Fruit fly (Drosophila melanogaster) whole organism, embryonic: ENCODE measurements around the gene CG34300.

Experiments
- Blimp-1 ChIP-seq: fragments of 200-800 bp; sonication (Bioruptor generic); optimal IDR thresholded peaks from 3 replicates; lab custom pipeline; 2018; ENCODE audit warnings: missing biosample characterization, missing genetic modification characterization, mild to moderate bottlenecking, moderate library complexity, missing genetic modification reagents
- CG12236 ChIP-seq: fragments of 200-800 bp; sonication (Bioruptor generic); optimal IDR thresholded peaks from 2 replicates; lab custom pipeline; 2016; ENCODE audit warnings: missing biosample characterization, missing genetic modification characterization
- CG1233 ChIP-seq: fragments of 200-800 bp; sonication (Bioruptor generic); optimal IDR thresholded peaks from 4 replicates; lab custom pipeline; 2018; ENCODE audit warnings: missing biosample characterization, mild to moderate bottlenecking, missing genetic modification characterization
- CG14710 ChIP-seq: fragments of 200-800 bp; sonication (Bioruptor generic); optimal IDR thresholded peaks from 3 replicates; lab custom pipeline; 2019; ENCODE audit warnings: missing biosample characterization, mild to moderate bottlenecking, missing genetic modification characterization, moderate library complexity
- CG15514 ChIP-seq: fragments of 200-800 bp; sonication (Bioruptor generic); optimal IDR thresholded peaks from 3 replicates; lab custom pipeline; 2017; ENCODE audit warnings: missing biosample characterization, missing genetic modification characterization, mild to moderate bottlenecking, moderate library complexity, missing genetic modification reagents
- CG15696 ChIP-seq: fragments of 200-800 bp; sonication (Bioruptor generic); optimal IDR thresholded peaks from 2 replicates; lab custom pipeline; 2019; ENCODE audit warnings: missing biosample characterization, mild to moderate bottlenecking, missing genetic modification characterization, moderate library complexity
- CG17829 ChIP-seq: fragments of 200-800 bp; optimal IDR thresholded peaks from 2 replicates; lab custom pipeline; 2019; ENCODE audit warnings: missing biosample characterization, mild to moderate bottlenecking, missing genetic modification characterization, moderate library complexity
- CG18262 ChIP-seq: fragments of 200-800 bp; optimal IDR thresholded peaks from 3 replicates; lab custom pipeline; 2019; ENCODE audit warnings: missing biosample characterization, mild to moderate bottlenecking, missing genetic modification characterization, moderate library complexity
- CG2875 ChIP-seq: fragments of 200-800 bp; sonication (Bioruptor generic); optimal IDR thresholded peaks from 2 replicates; lab custom pipeline; 2017; ENCODE audit warnings: missing biosample characterization, mild to moderate bottlenecking, missing genetic modification characterization, missing genetic modification reagents
- CG4404 ChIP-seq: fragments of 200-800 bp; sonication (Bioruptor generic); IDR thresholded peaks from 2 replicates; pipeline ENCODE4 v1.3.6; 2022; ENCODE audit warnings: missing biosample characterization, missing genetic modification characterization
- CG6854 ChIP-seq: fragments of 200-800 bp; sonication (Bioruptor generic); optimal IDR thresholded peaks from 3 replicates; lab custom pipeline; 2017; ENCODE audit warnings: missing biosample characterization, mild to moderate bottlenecking, missing genetic modification characterization
- CG8359 ChIP-seq: fragments of 200-800 bp; sonication (Bioruptor generic); optimal IDR thresholded peaks from 2 replicates; lab custom pipeline; 2017; ENCODE audit warnings: missing biosample characterization, mild to moderate bottlenecking, missing genetic modification characterization, borderline replicate concordance
- CG8765 ChIP-seq: fragments of 200-800 bp; sonication (Bioruptor generic); IDR thresholded peaks from 2 replicates; pipeline ENCODE4 v1.3.6; 2022; ENCODE audit warnings: missing biosample characterization, missing genetic modification characterization
- CG9727 ChIP-seq: fragments of 200-800 bp; sonication (Bioruptor generic); optimal IDR thresholded peaks from 3 replicates; lab custom pipeline; 2017; ENCODE audit warnings: missing biosample characterization, mild to moderate bottlenecking, missing genetic modification characterization
- CG9876 ChIP-seq: fragments of 200-800 bp; sonication (Bioruptor generic); optimal IDR thresholded peaks from 2 replicates; lab custom pipeline; 2016; ENCODE audit warnings: missing biosample characterization, missing genetic modification characterization
- Dp ChIP-seq: fragments of 200-800 bp; sonication (Bioruptor generic); optimal IDR thresholded peaks from 2 replicates; lab custom pipeline; 2018; ENCODE audit warnings: missing biosample characterization, mild to moderate bottlenecking, missing genetic modification characterization, moderate library complexity
- Drgx ChIP-seq: fragments of 200-800 bp; sonication (Bioruptor generic); IDR thresholded peaks from 2 replicates; pipeline ENCODE4 v1.3.6; 2022; ENCODE audit warnings: missing biosample characterization, missing genetic modification characterization
- Gug ChIP-seq: fragments of 200-800 bp; sonication (Bioruptor generic); IDR thresholded peaks from 4 replicates; pipeline ENCODE4 v1.3.6; 2022; ENCODE audit warnings: missing biosample characterization, missing genetic modification characterization
- Lpt ChIP-seq: fragments of >200 bp; optimal IDR thresholded peaks from 2 replicates; lab custom pipeline; 2018; ENCODE audit warnings: missing biosample characterization, missing genetic modification characterization
- Myb ChIP-seq: fragments of 200-800 bp; sonication (Bioruptor generic); optimal IDR thresholded peaks from 2 replicates; lab custom pipeline; 2016; ENCODE audit warnings: missing biosample characterization, missing genetic modification characterization
- Poxn ChIP-seq: fragments of 200-800 bp; sonication (Bioruptor generic); IDR thresholded peaks from 2 replicates; pipeline ENCODE4 v1.3.6; 2022; ENCODE audit warnings: missing biosample characterization, missing genetic modification characterization
- Sox100B ChIP-seq: fragments of 200-800 bp; sonication (Bioruptor generic); optimal IDR thresholded peaks from 3 replicates; lab custom pipeline; 2018; ENCODE audit warnings: missing biosample characterization, mild to moderate bottlenecking, missing genetic modification characterization
- Stat92E ChIP-seq, 3 experiments: fragments of >200 bp in 2 of 3; fragments of 200-800 bp in 1 of 3; sonication (Bioruptor generic) in 1 of 3; optimal IDR thresholded peaks; 2 replicates each; lab custom pipeline; 2017 to 2019; ENCODE audit warnings: missing biosample characterization in 3 of 3, missing genetic modification characterization in 3 of 3, mild to moderate bottlenecking in 1 of 3, moderate library complexity in 1 of 3
- ab ChIP-seq: fragments of 200-800 bp; sonication (Bioruptor generic); optimal IDR thresholded peaks from 2 replicates; lab custom pipeline; 2016; ENCODE audit warnings: missing biosample characterization, missing genetic modification characterization
- az2 ChIP-seq: fragments of 200-800 bp; sonication (Bioruptor generic); optimal IDR thresholded peaks from 3 replicates; lab custom pipeline; 2016; ENCODE audit warnings: missing biosample characterization, missing genetic modification characterization
- bab2 ChIP-seq: fragments of 200-800 bp; sonication (Bioruptor generic); optimal IDR thresholded peaks from 2 replicates; lab custom pipeline; 2016; ENCODE audit warnings: missing biosample characterization, missing genetic modification characterization
- corto ChIP-seq: fragments of 200-800 bp; sonication (Bioruptor generic); optimal IDR thresholded peaks from 2 replicates; lab custom pipeline; 2016; ENCODE audit warnings: missing biosample characterization, mild to moderate bottlenecking, missing genetic modification characterization, moderate library complexity
- dpn ChIP-seq, 2 experiments: fragments of 200-800 bp; sonication (Bioruptor generic); optimal IDR thresholded peaks; 3 replicates each; lab custom pipeline; 2016; ENCODE audit warnings: missing biosample characterization in 2 of 2, missing genetic modification characterization in 2 of 2
- fd102C ChIP-seq: fragments of 200-800 bp; sonication (Bioruptor generic); optimal IDR thresholded peaks from 2 replicates; lab custom pipeline; 2018; ENCODE audit warnings: missing biosample characterization, mild to moderate bottlenecking, missing genetic modification characterization, moderate library complexity
- fd3F ChIP-seq: fragments of 200-800 bp; sonication (Bioruptor generic); optimal IDR thresholded peaks from 2 replicates; lab custom pipeline; 2018; ENCODE audit warnings: missing biosample characterization, mild to moderate bottlenecking, missing genetic modification characterization, moderate library complexity
- gcm ChIP-seq: fragments of 200-800 bp; sonication (Bioruptor generic); optimal IDR thresholded peaks from 2 replicates; lab custom pipeline; 2019; ENCODE audit warnings: missing biosample characterization, mild to moderate bottlenecking, missing genetic modification characterization, moderate library complexity
- grau ChIP-seq: fragments of 200-800 bp; optimal IDR thresholded peaks from 3 replicates; lab custom pipeline; 2019; ENCODE audit warnings: missing biosample characterization, mild to moderate bottlenecking, missing genetic modification characterization, moderate library complexity
- gsb-n ChIP-seq: fragments of 200-800 bp; sonication (Bioruptor generic); optimal IDR thresholded peaks from 3 replicates; lab custom pipeline; 2018; ENCODE audit warnings: missing biosample characterization, mild to moderate bottlenecking, missing genetic modification characterization
- jing ChIP-seq: fragments of 200-800 bp; sonication (Bioruptor generic); optimal IDR thresholded peaks from 2 replicates; lab custom pipeline; 2018; ENCODE audit warnings: missing biosample characterization, mild to moderate bottlenecking, missing genetic modification characterization
- jumu ChIP-seq: fragments of 200-800 bp; sonication (Bioruptor generic); optimal IDR thresholded peaks from 3 replicates; lab custom pipeline; 2016; ENCODE audit warnings: missing biosample characterization, missing genetic modification characterization
- ken ChIP-seq: fragments of 200-800 bp; sonication (Bioruptor generic); IDR thresholded peaks from 3 replicates; pipeline ENCODE4 v1.3.6; 2022; ENCODE audit warnings: missing biosample characterization, missing genetic modification characterization
- lola ChIP-seq, 3 experiments: fragments of >200 bp in 2 of 3; fragments of 200-800 bp in 1 of 3; sonication (Bioruptor generic) in 1 of 3; optimal IDR thresholded peaks; 2 replicates each; lab custom pipeline; 2017 to 2019; ENCODE audit warnings: missing biosample characterization in 3 of 3, missing genetic modification characterization in 3 of 3, mild to moderate bottlenecking in 1 of 3, moderate library complexity in 1 of 3
- nmo ChIP-seq: fragments of 200-800 bp; sonication (Bioruptor generic); optimal IDR thresholded peaks from 2 replicates; lab custom pipeline; 2018; ENCODE audit warnings: missing biosample characterization, mild to moderate bottlenecking, missing genetic modification characterization, moderate library complexity
- oc ChIP-seq: fragments of 200-800 bp; sonication (Bioruptor generic); optimal IDR thresholded peaks from 2 replicates; lab custom pipeline; 2018; ENCODE audit warnings: missing biosample characterization, mild to moderate bottlenecking, missing genetic modification characterization, moderate library complexity
- pan ChIP-seq, 4 experiments: fragments of >200 bp in 3 of 4; fragments of 200-800 bp in 1 of 4; sonication (Bioruptor generic) in 1 of 4; optimal IDR thresholded peaks in 3 of 4; IDR thresholded peaks in 1 of 4; 2 replicates each; pipeline versions ENCODE4 v1.3.6 to Lab custom; 2017 to 2022; ENCODE audit warnings: missing biosample characterization in 2 of 4, missing genetic modification characterization in 2 of 4, mixed read lengths in 1 of 4
- peb ChIP-seq: fragments of 200-800 bp; sonication (Bioruptor generic); IDR thresholded peaks from 2 replicates; pipeline ENCODE4 v1.3.6; 2022; ENCODE audit warnings: missing biosample characterization, missing genetic modification characterization
- psq ChIP-seq: fragments of 200-800 bp; sonication (Bioruptor generic); optimal IDR thresholded peaks from 2 replicates; lab custom pipeline; 2017; ENCODE audit warnings: missing biosample characterization, missing genetic modification characterization
- row ChIP-seq: fragments of 200-800 bp; sonication (Bioruptor generic); IDR thresholded peaks from 3 replicates; pipeline ENCODE4 v1.3.6; 2022; ENCODE audit warnings: missing biosample characterization, missing genetic modification characterization
- run ChIP-seq: fragments of 200-800 bp; sonication (Bioruptor generic); optimal IDR thresholded peaks from 3 replicates; lab custom pipeline; 2018; ENCODE audit warnings: missing biosample characterization, mild to moderate bottlenecking, missing genetic modification characterization
- sqz ChIP-seq: fragments of 200-800 bp; sonication (Bioruptor generic); optimal IDR thresholded peaks from 3 replicates; lab custom pipeline; 2018; ENCODE audit warnings: missing biosample characterization, mild to moderate bottlenecking, missing genetic modification characterization
- ssp ChIP-seq: fragments of 200-800 bp; sonication (Bioruptor generic); IDR thresholded peaks from 2 replicates; pipeline ENCODE4 v1.3.6; 2022; ENCODE audit warnings: missing biosample characterization, missing genetic modification characterization
- unpg ChIP-seq: fragments of 200-800 bp; sonication (Bioruptor generic); optimal IDR thresholded peaks from 3 replicates; lab custom pipeline; 2018; ENCODE audit warnings: missing biosample characterization, mild to moderate bottlenecking, missing genetic modification characterization, moderate library complexity
- vfl ChIP-seq: fragments of 200-800 bp; sonication (Bioruptor generic); optimal IDR thresholded peaks from 2 replicates; lab custom pipeline; 2016; ENCODE audit warnings: missing biosample characterization, missing genetic modification characterization
- zfh1 ChIP-seq: fragments of 200-800 bp; sonication (Bioruptor generic); IDR thresholded peaks from 3 replicates; pipeline ENCODE4 v1.3.6; 2022; ENCODE audit warnings: missing biosample characterization, missing genetic modification characterization

CG34300 gene

DNA sequence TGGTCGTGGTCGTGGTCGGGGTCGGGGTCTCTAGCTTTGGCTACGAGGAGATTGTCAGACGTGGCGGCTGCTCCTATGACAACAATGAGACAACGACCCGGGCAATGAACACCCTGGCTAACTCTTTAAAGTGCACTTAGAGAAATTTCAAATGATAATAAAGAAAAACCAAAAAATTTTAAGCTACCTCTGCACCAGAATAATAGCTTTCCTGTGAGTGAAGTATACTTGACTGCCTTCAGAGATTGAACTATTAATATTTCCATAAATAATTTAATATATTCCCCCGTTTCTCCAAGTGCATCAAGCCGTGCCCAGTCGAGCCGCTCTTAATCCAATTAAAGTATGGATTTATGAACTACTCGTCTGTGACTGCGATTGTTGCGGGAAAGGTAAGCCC, 42.7 kb downstream of the CG34300 start (continued):
- no peak for TF ChIP-seq jing (GFP tag; lab: Kevin White, UChicago)
- no peak for TF ChIP-seq CG9876 (GFP tag; lab: Kevin White, UChicago)
- TF ChIP-seq Blimp-1 (GFP tag; lab: Kevin White, UChicago), result peak; percentile 45
- TF ChIP-seq fd102C (GFP tag; lab: Kevin White, UChicago), result peak; percentile 27
- peak; percentile 81 for TF ChIP-seq CG15696 (tag; lab: Kevin White, UChicago)
- no peak for TF ChIP-seq CG12236
- TF ChIP-seq Sox100B (GFP tag; lab: Kevin White, UChicago), result peak; percentile 29
- TF ChIP-seq psq (GFP tag; lab: Kevin White, UChicago), result no peak
- no peak for TF ChIP-seq run (tag; lab: Kevin White, UChicago)
- TF ChIP-seq grau, result peak; percentile 36
- 0 out of 3 replicates have a peak, but pooled peaks have one; percentile 42 for TF ChIP-seq ken (GFP tag; lab: Robert Waterston, UW)
- TF ChIP-seq CG8359 (GFP tag; lab: Kevin White, UChicago), result peak; percentile 6
- TF ChIP-seq CG2875 (GFP tag; lab: Kevin White, UChicago), result peak; percentile 20
- no peak for TF ChIP-seq Lpt
- TF ChIP-seq CG6854, result no peak
- TF ChIP-seq pan (optimal IDR thresholded peaks at IDR 0.05; lab: Kevin White, UChicago), result no peak
- TF ChIP-seq pan (GFP tag; optimal IDR thresholded peaks at IDR 0.05 in 1 of 2, IDR thresholded peaks at IDR 0.05 in 1 of 2), result peak in 1 of 2 experiments; percentile 38
- no peak for TF ChIP-seq CG15514 (GFP tag; lab: Kevin White, UChicago)
- no peak for TF ChIP-seq Poxn (GFP tag; lab: Robert Waterston, UW)
- TF ChIP-seq Dp (GFP tag; lab: Kevin White, UChicago), result no peak
- peak in 1 of 3 experiments; percentile 60 for TF ChIP-seq lola (GFP tag; optimal IDR thresholded peaks at IDR 0.05; lab: Kevin White, UChicago)
- peak; percentile 31; the same call in 2 of the 4 replicates for TF ChIP-seq Gug (GFP tag; lab: Robert Waterston, UW)
- peak; percentile 43 for TF ChIP-seq gcm (GFP tag; lab: Kevin White, UChicago)
- peak; percentile 23; the same call in 1 of the 2 replicates for TF ChIP-seq CG8765 (GFP tag; lab: Robert Waterston, UW)
- TF ChIP-seq ab (GFP tag; lab: Kevin White, UChicago), result no peak
- no peak for TF ChIP-seq sqz
- TF ChIP-seq unpg (GFP tag; lab: Kevin White, UChicago), result peak; percentile 55
- peak; percentile 57 for TF ChIP-seq CG4404 (GFP tag; lab: Robert Waterston, UW)
- peak; percentile 27 for TF ChIP-seq CG1233 (GFP tag; lab: Kevin White, UChicago)
- peak; percentile 66 for TF ChIP-seq row
- TF ChIP-seq CG17829 (tag; lab: Kevin White, UChicago), result peak; percentile 72
- 0 out of 2 replicates have a peak, but pooled peaks have one; percentile 23 for TF ChIP-seq peb (GFP tag; lab: Robert Waterston, UW)
- TF ChIP-seq Drgx (GFP tag; lab: Robert Waterston, UW), result peak; percentile 26; the same call in 1 of the 2 replicates
- peak; percentile 71 for TF ChIP-seq nmo (GFP tag; lab: Kevin White, UChicago)
- TF ChIP-seq vfl (GFP tag; lab: Kevin White, UChicago), result no peak
- TF ChIP-seq corto (GFP tag; lab: Kevin White, UChicago), result peak; percentile 10
- TF ChIP-seq Myb (GFP tag; lab: Kevin White, UChicago), result no peak
- no peak for TF ChIP-seq fd3F
- peak; percentile 76 for TF ChIP-seq oc (tag; lab: Kevin White, UChicago)
- TF ChIP-seq CG18262 (tag; lab: Kevin White, UChicago), result peak; percentile 57
- TF ChIP-seq az2 (GFP tag; lab: Kevin White, UChicago), result peak; percentile 13
- TF ChIP-seq CG9727 (GFP tag; lab: Kevin White, UChicago), result peak; percentile 62
- no peak for TF ChIP-seq Stat92E (GFP tag; optimal IDR thresholded peaks at IDR 0.05; lab: Kevin White, UChicago)
- 0 out of 2 replicates have a peak, but pooled peaks have one; percentile 24 for TF ChIP-seq ssp
- TF ChIP-seq zfh1 (GFP tag; lab: Robert Waterston, UW), result peak; percentile 80
- TF ChIP-seq jumu (GFP tag; lab: Kevin White, UChicago), result no peak
- TF ChIP-seq gsb-n (tag; lab: Kevin White, UChicago), result peak; percentile 58
- peak; percentile 26 for TF ChIP-seq bab2 (GFP tag; lab: Kevin White, UChicago)
- peak; percentile 9 to 26 for TF ChIP-seq dpn (GFP tag; optimal IDR thresholded peaks at IDR 0.05; lab: Kevin White, UChicago)
- TF ChIP-seq CG14710 (tag; lab: Kevin White, UChicago), result peak; percentile 28
